Worm (Caenorhabditis elegans) whole organism, L1 larva: ENCODE results near the gene nep-26.

ENCODE experiments used
- C04F5.9 ChIP-seq: sonication (generic microtip); optimal IDR thresholded peaks from 2 replicates; lab custom pipeline; 2016; ENCODE audit warnings: missing genetic modification characterization, missing compliant biosample characterization
- C16A3.4 ChIP-seq: fragments of 150-350 bp; optimal IDR thresholded peaks from 2 replicates; lab custom pipeline; 2014; ENCODE audit warnings: missing biosample characterization, missing genetic modification characterization
- ceh-88 ChIP-seq: fragments of 200-800 bp; sonication (Bioruptor generic); IDR thresholded peaks from 2 replicates; pipeline ENCODE4 v1.3.6; 2022; ENCODE audit warnings: missing genetic modification characterization, missing compliant biosample characterization
- ceh-90 ChIP-seq: sonication (generic microtip); optimal IDR thresholded peaks from 2 replicates; lab custom pipeline; 2016; ENCODE audit warnings: missing genetic modification characterization, missing compliant biosample characterization
- ces-1 ChIP-seq: fragments of 150-350 bp; optimal IDR thresholded peaks from 2 replicates; lab custom pipeline; 2014; ENCODE audit warnings: missing biosample characterization, missing genetic modification reagents, missing genetic modification characterization
- dpl-1 ChIP-seq, 3 experiments: fragments of 150-350 bp in 2 of 3; sonication (generic microtip) in 1 of 3; optimal IDR thresholded peaks; 2 replicates each; lab custom pipeline; 2014 to 2017; ENCODE audit warnings: missing biosample characterization in 3 of 3, missing genetic modification characterization in 3 of 3, missing genetic modification reagents in 3 of 3
- efl-1 ChIP-seq, 4 experiments: fragments of 150-350 bp; optimal IDR thresholded peaks in 3 of 4; peaks in 1 of 4; 1 replicate in 1 of 4; 2 replicates in 3 of 4; lab custom pipeline; 2014; ENCODE audit warnings: missing biosample characterization in 2 of 4, missing genetic modification characterization in 2 of 4, missing genetic modification reagents in 2 of 4
- egl-27 ChIP-seq, 2 experiments: fragments of 150-350 bp in 1 of 2; sonication (generic microtip); optimal IDR thresholded peaks; 3 replicates each; lab custom pipeline; 2017 to 2018; ENCODE audit warnings: missing biosample characterization in 2 of 2, missing genetic modification characterization in 2 of 2, missing genetic modification reagents in 2 of 2
- ets-5 ChIP-seq: fragments of 200-800 bp; sonication (Bioruptor generic); IDR thresholded peaks from 2 replicates; pipeline ENCODE4 v1.3.6; 2022; ENCODE audit warnings: missing genetic modification characterization, missing compliant biosample characterization
- fos-1 ChIP-seq: fragments of 150-350 bp; optimal IDR thresholded peaks from 2 replicates; lab custom pipeline; 2014; ENCODE audit warnings: missing biosample characterization, missing genetic modification characterization
- grh-1 ChIP-seq: fragments of 200-800 bp; sonication (Bioruptor generic); IDR thresholded peaks from 2 replicates; pipeline ENCODE4 v1.3.6; 2022; ENCODE audit warnings: missing genetic modification reagents, missing genetic modification characterization, missing compliant biosample characterization
- hlh-17 ChIP-seq: fragments of 200-800 bp; sonication (Bioruptor generic); optimal IDR thresholded peaks from 2 replicates; lab custom pipeline; 2018; ENCODE audit warnings: missing genetic modification characterization, mild to moderate bottlenecking, missing compliant biosample characterization, moderate library complexity, borderline replicate concordance
- hlh-4 ChIP-seq: sonication (generic microtip); optimal IDR thresholded peaks from 2 replicates; lab custom pipeline; 2016; ENCODE audit warnings: mild to moderate bottlenecking, missing genetic modification characterization, missing compliant biosample characterization
- hpl-2 ChIP-seq: fragments of 150-350 bp; optimal IDR thresholded peaks from 2 replicates; lab custom pipeline; 2014; ENCODE audit warnings: missing biosample characterization, missing genetic modification reagents, missing genetic modification characterization
- irx-1 ChIP-seq: sonication (generic microtip); optimal IDR thresholded peaks from 2 replicates; lab custom pipeline; 2016; ENCODE audit warnings: missing genetic modification characterization, missing compliant biosample characterization
- lin-13 ChIP-seq: fragments of 150-350 bp; optimal IDR thresholded peaks from 2 replicates; lab custom pipeline; 2014; ENCODE audit warnings: missing biosample characterization, missing genetic modification reagents, missing genetic modification characterization
- lin-15B ChIP-seq: fragments of 150-350 bp; sonication (generic microtip); optimal IDR thresholded peaks from 3 replicates; lab custom pipeline; 2014; ENCODE audit warnings: missing biosample characterization, missing genetic modification characterization
- lin-35 ChIP-seq, 2 experiments: fragments of 150-350 bp; optimal IDR thresholded peaks; 2 replicates each; lab custom pipeline; 2014; ENCODE audit warnings: missing biosample characterization in 2 of 2, missing genetic modification characterization in 2 of 2, missing genetic modification reagents in 2 of 2
- lin-39 ChIP-seq: fragments of 150-350 bp; optimal IDR thresholded peaks from 2 replicates; lab custom pipeline; 2014; ENCODE audit warnings: missing biosample characterization, missing genetic modification reagents, missing genetic modification characterization
- mab-9 ChIP-seq: fragments of 200-800 bp; sonication (Bioruptor generic); IDR thresholded peaks from 2 replicates; pipeline ENCODE4 v1.3.6; 2022; ENCODE audit warnings: missing genetic modification reagents, missing genetic modification characterization, missing compliant biosample characterization
- nhr-11 ChIP-seq: fragments of 150-350 bp; optimal IDR thresholded peaks from 2 replicates; lab custom pipeline; 2014; ENCODE audit warnings: missing biosample characterization, missing genetic modification characterization
- nhr-19 ChIP-seq: fragments of 200-800 bp; sonication (Bioruptor generic); conservative IDR thresholded peaks from 2 replicates; pipeline ENCODE4 v1.3.6; 2022; ENCODE audit warnings: missing genetic modification characterization, missing compliant biosample characterization
- nhr-28 ChIP-seq: fragments of 150-350 bp; optimal IDR thresholded peaks from 2 replicates; lab custom pipeline; 2014; ENCODE audit warnings: missing biosample characterization, missing genetic modification characterization
- nhr-71 ChIP-seq: sonication (generic microtip); optimal IDR thresholded peaks from 2 replicates; lab custom pipeline; 2016; ENCODE audit warnings: mild to moderate bottlenecking, missing genetic modification characterization, moderate library complexity, missing compliant biosample characterization
- nhr-76 ChIP-seq: sonication (generic microtip); optimal IDR thresholded peaks from 2 replicates; lab custom pipeline; 2017; ENCODE audit warnings: missing biosample characterization, missing genetic modification characterization
- nhr-77 ChIP-seq: fragments of 150-350 bp; optimal IDR thresholded peaks from 2 replicates; lab custom pipeline; 2014; ENCODE audit warnings: missing biosample characterization, missing genetic modification characterization
- nhr-84 ChIP-seq: sonication (generic microtip); optimal IDR thresholded peaks from 2 replicates; lab custom pipeline; 2017; ENCODE audit warnings: missing biosample characterization, missing genetic modification characterization
- nhr-85 ChIP-seq: sonication (generic microtip); peaks from one replicate; lab custom pipeline; 2016; ENCODE audit warnings: missing genetic modification characterization, inconsistent platforms, missing compliant biosample characterization
- nhr-90 ChIP-seq: sonication (generic microtip); optimal IDR thresholded peaks from 2 replicates; lab custom pipeline; 2016; ENCODE audit warnings: mild to moderate bottlenecking, missing genetic modification characterization, missing compliant biosample characterization; ENCODE audit not compliant: poor library complexity
- pqm-1 ChIP-seq: sonication (generic microtip); optimal IDR thresholded peaks from 3 replicates; lab custom pipeline; 2017; ENCODE audit warnings: missing biosample characterization, missing genetic modification characterization
- rnt-1 ChIP-seq: sonication (generic microtip); optimal IDR thresholded peaks from 2 replicates; lab custom pipeline; 2016; ENCODE audit warnings: mild to moderate bottlenecking, missing genetic modification characterization, moderate library complexity, missing compliant biosample characterization
- skn-1 ChIP-seq: fragments of 150-350 bp; optimal IDR thresholded peaks from 2 replicates; lab custom pipeline; 2014; ENCODE audit warnings: missing biosample characterization, missing genetic modification characterization
- sox-4 ChIP-seq: sonication (generic microtip); optimal IDR thresholded peaks from 2 replicates; lab custom pipeline; 2016; ENCODE audit warnings: missing genetic modification characterization, missing compliant biosample characterization
- sptf-1 ChIP-seq: fragments of 150-350 bp; optimal IDR thresholded peaks from 2 replicates; lab custom pipeline; 2014; ENCODE audit warnings: missing biosample characterization, missing genetic modification characterization
- sup-37 ChIP-seq: fragments of 200-800 bp; sonication (Bioruptor generic); optimal IDR thresholded peaks from 2 replicates; lab custom pipeline; 2018; ENCODE audit warnings: mild to moderate bottlenecking, missing genetic modification characterization, missing compliant biosample characterization
- tbx-2 ChIP-seq: sonication (generic microtip); optimal IDR thresholded peaks from 2 replicates; lab custom pipeline; 2016; ENCODE audit warnings: missing genetic modification characterization, missing compliant biosample characterization
- tlp-1 ChIP-seq: fragments of 150-350 bp; optimal IDR thresholded peaks from 2 replicates; lab custom pipeline; 2014; ENCODE audit warnings: missing biosample characterization, missing genetic modification characterization
- unc-130 ChIP-seq: fragments of 150-350 bp; optimal IDR thresholded peaks from 2 replicates; lab custom pipeline; 2017; ENCODE audit warnings: missing biosample characterization, missing genetic modification characterization, inconsistent platforms
- unc-62 ChIP-seq: fragments of 150-350 bp; optimal IDR thresholded peaks from 2 replicates; lab custom pipeline; 2014; ENCODE audit warnings: missing biosample characterization, missing genetic modification reagents, missing genetic modification characterization
- unc-98 ChIP-seq: fragments of 200-800 bp; sonication (Bioruptor generic); IDR thresholded peaks from 2 replicates; pipeline ENCODE4 v1.3.6; 2022; ENCODE audit warnings: missing genetic modification characterization, missing compliant biosample characterization
- zag-1 ChIP-seq: fragments of 150-350 bp; optimal IDR thresholded peaks from 2 replicates; lab custom pipeline; 2014; ENCODE audit warnings: missing biosample characterization, missing genetic modification characterization
- zip-4 ChIP-seq: fragments of 200-800 bp; sonication (Bioruptor generic); optimal IDR thresholded peaks from 2 replicates; lab custom pipeline; 2018; ENCODE audit warnings: mild to moderate bottlenecking, missing genetic modification characterization, moderate library complexity, missing compliant biosample characterization
- ztf-11 ChIP-seq, 2 experiments: sonication (generic microtip); optimal IDR thresholded peaks; 2 replicates each; lab custom pipeline; 2016 to 2017; ENCODE audit warnings: missing genetic modification characterization in 2 of 2, missing biosample characterization in 1 of 2, missing compliant biosample characterization in 1 of 2

nep-26 gene

ce11 chrII:10248355-10249041, 51.4 kb downstream of the nep-26 start, which contains the start of gene atad-3 (continued):
- no peak for TF ChIP-seq nhr-76
- TF ChIP-seq unc-130 (tag; lab: Kevin White, UChicago): peak; percentile 27
- peak; percentile 95 for TF ChIP-seq nhr-19 (GFP tag; lab: Robert Waterston, UW)
- no peak for TF ChIP-seq ets-5 (GFP tag; lab: Robert Waterston, UW)
- TF ChIP-seq sox-4 (tag; lab: Kevin White, UChicago): peak; percentile 66
- peak; percentile 74 for TF ChIP-seq irx-1 (tag; lab: Kevin White, UChicago)
- peak; percentile 85 for TF ChIP-seq lin-15B (tag; lab: Kevin White, UChicago)
- no peak for TF ChIP-seq zag-1 (tag; lab: Kevin White, UChicago)
- TF ChIP-seq mab-9 (GFP tag; lab: Robert Waterston, UW): peak; percentile 95
- TF ChIP-seq ztf-11 (tag; optimal IDR thresholded peaks at IDR 0.05; lab: Kevin White, UChicago): peak in 1 of 2 experiments; percentile 91
- peak; percentile 83 for TF ChIP-seq nhr-77
- no peak for TF ChIP-seq nhr-84 (tag; lab: Kevin White, UChicago)
- no peak for TF ChIP-seq egl-27 (tag; optimal IDR thresholded peaks at IDR 0.05; lab: Kevin White, UChicago)
- TF ChIP-seq nhr-85 (tag; lab: Kevin White, UChicago): peak; percentile 87
- TF ChIP-seq ces-1 (GFP tag; lab: Kevin White, UChicago): no peak
- TF ChIP-seq pqm-1 (tag; lab: Kevin White, UChicago): no peak
- peak; percentile 87 to 89 for TF ChIP-seq efl-1 (optimal IDR thresholded peaks at IDR 0.05; lab: Kevin White, UChicago)
- TF ChIP-seq efl-1 (GFP tag; optimal IDR thresholded peaks at IDR 0.05 in 1 of 2; lab: Kevin White, UChicago): peak; percentile 79 to 98
- peak; percentile 83 for TF ChIP-seq C04F5.9 (tag; lab: Kevin White, UChicago)
- TF ChIP-seq ceh-88 (GFP tag; lab: Robert Waterston, UW): peak; percentile 83
- peak; percentile 84 for TF ChIP-seq nhr-11 (tag; lab: Kevin White, UChicago)
- no peak for TF ChIP-seq nhr-28 (tag; lab: Kevin White, UChicago)
- peak; percentile 58 for TF ChIP-seq zip-4 (GFP tag; lab: Kevin White, UChicago)
- peak; percentile 80 to 88 for TF ChIP-seq lin-35 (GFP tag; optimal IDR thresholded peaks at IDR 0.05; lab: Kevin White, UChicago)
- TF ChIP-seq C16A3.4 (tag; lab: Kevin White, UChicago): peak; percentile 76
- TF ChIP-seq hpl-2 (GFP tag; lab: Kevin White, UChicago): no peak
- TF ChIP-seq dpl-1 (GFP tag; optimal IDR thresholded peaks at IDR 0.05; lab: Kevin White, UChicago): peak; percentile 78 to 84 (median 81)
- peak; percentile 93 for TF ChIP-seq nhr-90 (tag; lab: Kevin White, UChicago)
- no peak for TF ChIP-seq hlh-4 (tag; lab: Kevin White, UChicago)
- TF ChIP-seq nhr-71 (tag; lab: Kevin White, UChicago): peak; percentile 95
- peak; percentile 90 for TF ChIP-seq lin-13 (GFP tag; lab: Kevin White, UChicago)
- TF ChIP-seq tbx-2 (tag; lab: Kevin White, UChicago): peak; percentile 91
- TF ChIP-seq ceh-90: no peak
- peak; percentile 81 for TF ChIP-seq skn-1 (tag; lab: Kevin White, UChicago)
- TF ChIP-seq fos-1 (tag; lab: Kevin White, UChicago): peak; percentile 69
- no peak for TF ChIP-seq hlh-17 (GFP tag; lab: Kevin White, UChicago)
- peak; percentile 44 for TF ChIP-seq lin-39 (tag; lab: Kevin White, UChicago)
- peak; percentile 85 for TF ChIP-seq grh-1 (GFP tag; lab: Robert Waterston, UW)
- TF ChIP-seq sup-37 (GFP tag; lab: Kevin White, UChicago): no peak
- TF ChIP-seq tlp-1: no peak
- no peak for TF ChIP-seq unc-62
- peak; percentile 97 for TF ChIP-seq unc-98
- TF ChIP-seq sptf-1 (tag; lab: Kevin White, UChicago): no peak
- peak; percentile 99 for TF ChIP-seq rnt-1 (tag; lab: Kevin White, UChicago)
